Fruit fly (Drosophila melanogaster): ENCODE data around the gene Efa6.

The Efa6 gene

dm6 chr3R:22602783-22603182 lies 15.2 kb downstream of the Efa6 start:
- TF ChIP-seq Pif1B (GFP tag; optimal IDR thresholded peaks at IDR 0.05) (no peak), CG10348 (GFP tag; IDR thresholded peaks at IDR 0.05) (no peak), Snoo (tag; optimal IDR thresholded peaks at IDR 0.05) (no peak)

dm6 chr3R:22609185-22609584 lies 21.6 kb downstream of the Efa6 start, which contains the start of gene CG13843:
Gene CG13843 (plus strand): TSS chr3R:22609485.
- TF ChIP-seq CG17806 (tag; optimal IDR thresholded peaks at IDR 0.05) (no peak), Ets98B (GFP tag; IDR thresholded peaks at IDR 0.05) (no peak)

- TF ChIP-seq CG9948 (tag; optimal IDR thresholded peaks at IDR 0.05): no peak
- no peak for TF ChIP-seq CG14655 (GFP tag; optimal IDR thresholded peaks at IDR 0.05)
- TF ChIP-seq CG15710 (tag; optimal IDR thresholded peaks at IDR 0.05): no peak
- TF ChIP-seq gl (tag; optimal IDR thresholded peaks at IDR 0.05): no peak
- no peak for TF ChIP-seq CG4496 (GFP tag; IDR thresholded peaks at IDR 0.05)
- no peak for TF ChIP-seq rn (GFP tag; IDR thresholded peaks at IDR 0.05)
- TF ChIP-seq fd96Ca (GFP tag; IDR thresholded peaks at IDR 0.05): no peak
- TF ChIP-seq CG17806 (tag; optimal IDR thresholded peaks at IDR 0.05): no peak
- no peak for TF ChIP-seq EcR (GFP tag; optimal IDR thresholded peaks at IDR 0.05)
- TF ChIP-seq D1 (tag; optimal IDR thresholded peaks at IDR 0.05): no peak
- no peak for TF ChIP-seq Ets98B (GFP tag; IDR thresholded peaks at IDR 0.05)
- no peak for TF ChIP-seq Snoo (tag; optimal IDR thresholded peaks at IDR 0.05)
- no peak for TF ChIP-seq CG12605 (GFP tag; IDR thresholded peaks at IDR 0.05)
- TF ChIP-seq CG10348 (GFP tag; IDR thresholded peaks at IDR 0.05): no peak
- TF ChIP-seq Pif1B (GFP tag; optimal IDR thresholded peaks at IDR 0.05): no peak
Measured at dm6 chr3R:22613448-22613847, 25.9 kb downstream of the Efa6 start, which contains the start of the genes CG31156 and mRRF2. Gene CG31156 (minus strand): TSS chr3R:22613656. Gene mRRF2 (plus strand): TSS chr3R:22613686.

- TF ChIP-seq CG13204 (GFP tag; optimal IDR thresholded peaks at IDR 0.05) (no peak), CG34367 (tag; optimal IDR thresholded peaks at IDR 0.05) (no peak), D1 (tag; optimal IDR thresholded peaks at IDR 0.05) (no peak), CG12605 (GFP tag; IDR thresholded peaks at IDR 0.05) (no peak), CG32121 (GFP tag; IDR thresholded peaks at IDR 0.05) (no peak), CG8301 (tag; optimal IDR thresholded peaks at IDR 0.05) (no peak), CG14655 (GFP tag; optimal IDR thresholded peaks at IDR 0.05) (no peak), CG4496 (GFP tag; IDR thresholded peaks at IDR 0.05) (no peak), Snoo (tag; optimal IDR thresholded peaks at IDR 0.05) (no peak), CG10348 (GFP tag; IDR thresholded peaks at IDR 0.05) (no peak), gl (tag; optimal IDR thresholded peaks at IDR 0.05) (no peak), CG15710 (tag; optimal IDR thresholded peaks at IDR 0.05) (no peak), rn (GFP tag; IDR thresholded peaks at IDR 0.05) (no peak), Pif1B (GFP tag; optimal IDR thresholded peaks at IDR 0.05) (no peak), CG17806 (tag; optimal IDR thresholded peaks at IDR 0.05) (no peak), CG9948 (tag; optimal IDR thresholded peaks at IDR 0.05) (no peak), EcR (GFP tag; optimal IDR thresholded peaks at IDR 0.05) (no peak)
Measured at dm6 chr3R:22616211-22616610, 28.7 kb downstream of the Efa6 start, which contains the start of gene CG31161. Gene CG31161 (plus strand): TSS chr3R:22616511.

- no peak for TF ChIP-seq CG9948 (tag; optimal IDR thresholded peaks at IDR 0.05)
- no peak for TF ChIP-seq gl (tag; optimal IDR thresholded peaks at IDR 0.05)
- TF ChIP-seq CG8301 (tag; optimal IDR thresholded peaks at IDR 0.05): no peak
- TF ChIP-seq CG14655 (GFP tag; optimal IDR thresholded peaks at IDR 0.05): no peak
- TF ChIP-seq fd96Ca (GFP tag; IDR thresholded peaks at IDR 0.05): no peak
- no peak for TF ChIP-seq CG34367 (tag; optimal IDR thresholded peaks at IDR 0.05)
- no peak for TF ChIP-seq CG8159 (tag; optimal IDR thresholded peaks at IDR 0.05)
- TF ChIP-seq Pif1A (GFP tag; optimal IDR thresholded peaks at IDR 0.05): no peak
- TF ChIP-seq CG12605 (GFP tag; IDR thresholded peaks at IDR 0.05): no peak
- no peak for TF ChIP-seq Ets98B (GFP tag; IDR thresholded peaks at IDR 0.05)
- no peak for TF ChIP-seq CG32121 (GFP tag; IDR thresholded peaks at IDR 0.05)
- TF ChIP-seq Snoo (tag; optimal IDR thresholded peaks at IDR 0.05): no peak
- no peak for TF ChIP-seq CG10348 (GFP tag; IDR thresholded peaks at IDR 0.05)
- no peak for TF ChIP-seq CG17806 (tag; optimal IDR thresholded peaks at IDR 0.05)
- TF ChIP-seq CG4496 (GFP tag; IDR thresholded peaks at IDR 0.05): no peak
- no peak for TF ChIP-seq CG15710 (tag; optimal IDR thresholded peaks at IDR 0.05)
Measured at dm6 chr3R:22618280-22618679, 30.7 kb downstream of the Efa6 start, which contains the start of gene mRpL45. Gene mRpL45 (plus strand): TSS chr3R:22618492.

dm6 chr3R:22624737-22625136 lies 37.2 kb downstream of the Efa6 start:
- peak; percentile 73 for TF ChIP-seq CG10348 (GFP tag; IDR thresholded peaks at IDR 0.05)
- no peak for TF ChIP-seq D1 (tag; optimal IDR thresholded peaks at IDR 0.05)
- TF ChIP-seq Ets98B (GFP tag; IDR thresholded peaks at IDR 0.05): peak; percentile 96
- peak; percentile 84 for TF ChIP-seq rn (GFP tag; IDR thresholded peaks at IDR 0.05)
- TF ChIP-seq CG12605 (GFP tag; IDR thresholded peaks at IDR 0.05): peak; percentile 93
- TF ChIP-seq gl (tag; optimal IDR thresholded peaks at IDR 0.05): peak; percentile 70
- TF ChIP-seq CG9948 (tag; optimal IDR thresholded peaks at IDR 0.05): peak; percentile 84
- peak; percentile 96 for TF ChIP-seq CG32121 (GFP tag; IDR thresholded peaks at IDR 0.05)
- TF ChIP-seq CG14655 (GFP tag; optimal IDR thresholded peaks at IDR 0.05): no peak
- TF ChIP-seq Pif1A (GFP tag; optimal IDR thresholded peaks at IDR 0.05): no peak
- TF ChIP-seq Pif1B (GFP tag; optimal IDR thresholded peaks at IDR 0.05): peak; percentile 92
- peak; percentile 96 for TF ChIP-seq CG4496 (GFP tag; IDR thresholded peaks at IDR 0.05)
- peak; percentile 87 for TF ChIP-seq CG15710 (tag; optimal IDR thresholded peaks at IDR 0.05)
- TF ChIP-seq CG34367 (tag; optimal IDR thresholded peaks at IDR 0.05): peak; percentile 82
- peak; percentile 81 for TF ChIP-seq Snoo (tag; optimal IDR thresholded peaks at IDR 0.05)
- no peak for TF ChIP-seq CG13204 (GFP tag; optimal IDR thresholded peaks at IDR 0.05)
- peak; percentile 91 for TF ChIP-seq CG17806 (tag; optimal IDR thresholded peaks at IDR 0.05)
- peak; percentile 93 for TF ChIP-seq fd96Ca (GFP tag; IDR thresholded peaks at IDR 0.05)
- peak; percentile 90 for TF ChIP-seq CG8301 (tag; optimal IDR thresholded peaks at IDR 0.05)
- TF ChIP-seq EcR (GFP tag; optimal IDR thresholded peaks at IDR 0.05): peak; percentile 79
- TF ChIP-seq CG8159 (tag; optimal IDR thresholded peaks at IDR 0.05): peak; percentile 89

All from whole organism, pupa.